Fruit fly (Drosophila melanogaster): ENCODE measurements around the gene CG11768.

DNA sequence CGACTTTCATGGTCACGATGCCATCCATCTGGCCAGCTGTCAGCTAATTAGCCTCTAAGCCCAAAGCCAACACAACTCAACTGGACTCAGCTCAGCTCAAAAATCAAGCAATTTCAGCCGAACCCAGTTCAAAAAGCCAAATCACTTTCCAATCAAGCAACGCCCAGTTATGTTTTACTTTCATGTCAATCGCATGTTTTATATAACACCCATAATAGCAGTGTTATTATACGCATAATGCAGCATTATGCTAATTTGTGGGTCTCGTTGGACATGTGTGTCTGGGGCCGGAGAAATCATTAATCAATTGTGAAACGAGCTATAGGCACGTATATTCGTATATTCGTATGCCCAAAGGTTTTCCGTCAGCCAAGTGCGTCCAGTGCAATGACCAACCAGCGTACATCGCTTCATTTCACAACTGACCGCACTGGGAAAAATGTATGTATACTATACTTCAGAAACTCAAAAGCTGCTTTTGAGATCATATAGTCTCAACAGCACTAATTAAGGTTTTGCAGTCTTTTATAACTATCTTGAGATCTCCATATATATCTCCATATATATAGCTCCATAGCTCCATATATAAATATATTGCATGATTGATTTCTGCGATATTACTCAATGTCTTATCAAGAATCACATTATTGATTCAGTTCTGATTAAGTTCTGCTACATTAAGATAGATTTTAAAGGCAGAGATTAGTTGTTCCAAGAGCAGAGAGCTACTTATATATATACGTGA lies 19.7 kb upstream of the CG11768 start:
- TF ChIP-seq CG8478 (optimal IDR thresholded peaks at IDR 0.05): no peak
- no peak for TF ChIP-seq CTCF (optimal IDR thresholded peaks at IDR 0.05)
